Worm (Caenorhabditis elegans) whole organism, L1 larva: ENCODE measurements around the gene hlh-4.

ENCODE experiments used
- blmp-1 ChIP-seq: fragments of 150-350 bp; optimal IDR thresholded peaks from 2 replicates; lab custom pipeline; 2014; ENCODE audit warnings: missing biosample characterization, missing genetic modification characterization
- lin-13 ChIP-seq: fragments of 150-350 bp; optimal IDR thresholded peaks from 2 replicates; lab custom pipeline; 2014; ENCODE audit warnings: missing biosample characterization, missing genetic modification reagents, missing genetic modification characterization
- lin-15B ChIP-seq: fragments of 150-350 bp; sonication (generic microtip); optimal IDR thresholded peaks from 3 replicates; lab custom pipeline; 2014; ENCODE audit warnings: missing biosample characterization, missing genetic modification characterization
- nhr-11 ChIP-seq: fragments of 150-350 bp; optimal IDR thresholded peaks from 2 replicates; lab custom pipeline; 2014; ENCODE audit warnings: missing biosample characterization, missing genetic modification characterization
- nhr-12 ChIP-seq: sonication (generic microtip); optimal IDR thresholded peaks from 2 replicates; lab custom pipeline; 2017; ENCODE audit warnings: missing biosample characterization, missing genetic modification characterization
- pag-3 ChIP-seq: sonication (generic microtip); optimal IDR thresholded peaks from 2 replicates; lab custom pipeline; 2017; ENCODE audit warnings: missing genetic modification characterization, mild to moderate bottlenecking, missing compliant biosample characterization, antibody characterized with exemption, borderline replicate concordance; ENCODE audit not compliant: insufficient read depth
- tlp-1 ChIP-seq: fragments of 150-350 bp; optimal IDR thresholded peaks from 2 replicates; lab custom pipeline; 2014; ENCODE audit warnings: missing biosample characterization, missing genetic modification characterization

DNA sequence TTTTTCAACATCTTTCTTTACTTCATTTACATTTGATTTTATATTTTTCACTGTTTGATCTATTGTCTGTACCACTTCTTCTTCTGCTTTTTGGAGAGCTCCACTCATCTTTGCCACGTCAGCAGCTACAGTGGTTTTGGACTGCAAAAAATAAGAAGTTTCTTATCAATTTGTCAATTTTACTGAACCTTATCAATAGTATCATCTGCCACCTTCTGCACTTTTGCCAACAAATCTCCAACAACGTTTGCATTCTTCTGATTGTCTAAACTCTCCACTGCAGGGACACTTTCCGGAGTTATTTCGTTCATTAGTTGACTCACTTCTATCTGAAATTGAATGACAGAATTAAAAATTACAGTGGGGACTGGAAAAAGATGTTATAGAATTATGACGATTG lies 47.9 kb upstream of the hlh-4 start:
- TF ChIP-seq blmp-1 (no peak), nhr-11 (tag; lab: Kevin White, UChicago) (no peak), nhr-12 (tag; lab: Kevin White, UChicago) (no peak), lin-13 (no peak), pag-3 (tag; lab: Kevin White, UChicago) (no peak), lin-15B (tag; lab: Kevin White, UChicago) (no peak), tlp-1 (no peak)
